Worm (Caenorhabditis elegans) whole organism, L2 larva: ENCODE results near the gene K11D9.3.

Source experiments
- C34F6.9 ChIP-seq: fragments of 150-350 bp; optimal IDR thresholded peaks from 2 replicates; lab custom pipeline; 2014; ENCODE audit warnings: missing biosample characterization, missing genetic modification characterization
- F13H6.1 ChIP-seq: sonication (generic microtip); optimal IDR thresholded peaks from 2 replicates; lab custom pipeline; 2016; ENCODE audit warnings: missing genetic modification characterization, missing compliant biosample characterization
- Y55F3AM.14 ChIP-seq: fragments of 200-800 bp; sonication (Bioruptor generic); optimal IDR thresholded peaks from 2 replicates; lab custom pipeline; 2018; ENCODE audit warnings: mild to moderate bottlenecking, missing genetic modification characterization, missing compliant biosample characterization
- ZK546.5 ChIP-seq: sonication (generic microtip); optimal IDR thresholded peaks from 2 replicates; lab custom pipeline; 2017; ENCODE audit warnings: missing biosample characterization, missing genetic modification characterization
- alr-1 ChIP-seq: fragments of 150-350 bp; optimal IDR thresholded peaks from 2 replicates; lab custom pipeline; 2014; ENCODE audit warnings: missing biosample characterization, missing genetic modification characterization
- ama-1 ChIP-seq: fragments of 150-350 bp; optimal IDR thresholded peaks from 2 replicates; lab custom pipeline; 2018; ENCODE audit warnings: inconsistent platforms
- blmp-1 ChIP-seq: sonication (generic microtip); optimal IDR thresholded peaks from 2 replicates; lab custom pipeline; 2017; ENCODE audit warnings: missing genetic modification characterization, mild to moderate bottlenecking, missing compliant biosample characterization, antibody characterized with exemption, moderate library complexity; ENCODE audit not compliant: insufficient read depth
- dmd-4 ChIP-seq: sonication (generic microtip); optimal IDR thresholded peaks from 2 replicates; lab custom pipeline; 2017; ENCODE audit warnings: missing biosample characterization, missing genetic modification characterization
- elt-1 ChIP-seq: fragments of 150-350 bp; optimal IDR thresholded peaks from 2 replicates; lab custom pipeline; 2014; ENCODE audit warnings: missing biosample characterization, missing genetic modification characterization
- elt-3 ChIP-seq: sonication (generic microtip); optimal IDR thresholded peaks from 2 replicates; lab custom pipeline; 2017; ENCODE audit warnings: missing biosample characterization, missing genetic modification characterization
- fos-1 ChIP-seq: fragments of 150-350 bp; optimal IDR thresholded peaks from 2 replicates; lab custom pipeline; 2014; ENCODE audit warnings: missing biosample characterization, missing genetic modification characterization
- gmeb-1 ChIP-seq: fragments of 150-350 bp; optimal IDR thresholded peaks from 2 replicates; lab custom pipeline; 2014; ENCODE audit warnings: missing biosample characterization, missing genetic modification characterization
- lin-39 ChIP-seq: fragments of 150-350 bp; optimal IDR thresholded peaks from 2 replicates; lab custom pipeline; 2014; ENCODE audit warnings: missing biosample characterization, missing genetic modification reagents, missing genetic modification characterization
- lsy-2 ChIP-seq, 2 experiments: fragments of 150-350 bp in 1 of 2; sonication (generic microtip) in 1 of 2; optimal IDR thresholded peaks; 2 replicates each; lab custom pipeline; 2014 to 2017; ENCODE audit warnings: missing biosample characterization in 2 of 2, missing genetic modification characterization in 2 of 2
- mab-5 ChIP-seq: fragments of 150-350 bp; optimal IDR thresholded peaks from 2 replicates; lab custom pipeline; 2014; ENCODE audit warnings: missing biosample characterization, missing genetic modification characterization
- mdl-1 ChIP-seq, 2 experiments: fragments of 150-350 bp in 1 of 2; sonication (generic microtip) in 1 of 2; optimal IDR thresholded peaks; 2 replicates each; lab custom pipeline; 2017; ENCODE audit warnings: missing biosample characterization in 2 of 2, missing genetic modification characterization in 2 of 2
- nhr-10 ChIP-seq: sonication (generic microtip); optimal IDR thresholded peaks from 2 replicates; lab custom pipeline; 2017; ENCODE audit warnings: missing biosample characterization, missing genetic modification characterization
- nhr-11 ChIP-seq: fragments of 150-350 bp; optimal IDR thresholded peaks from 2 replicates; lab custom pipeline; 2014; ENCODE audit warnings: missing biosample characterization, missing genetic modification characterization
- nhr-129 ChIP-seq: fragments of 150-350 bp; optimal IDR thresholded peaks from 2 replicates; lab custom pipeline; 2014; ENCODE audit warnings: missing biosample characterization, missing genetic modification characterization
- nhr-23 ChIP-seq: fragments of 150-350 bp; optimal IDR thresholded peaks from 2 replicates; lab custom pipeline; 2014; ENCODE audit warnings: missing biosample characterization, missing genetic modification reagents, missing genetic modification characterization
- nhr-237 ChIP-seq: fragments of 150-350 bp; optimal IDR thresholded peaks from 2 replicates; lab custom pipeline; 2014; ENCODE audit warnings: missing biosample characterization, missing genetic modification characterization
- nhr-25 ChIP-seq: fragments of 150-350 bp; sonication (generic microtip); optimal IDR thresholded peaks from 3 replicates; lab custom pipeline; 2014; ENCODE audit warnings: missing biosample characterization, missing genetic modification characterization
- nhr-6 ChIP-seq: fragments of 150-350 bp; optimal IDR thresholded peaks from 2 replicates; lab custom pipeline; 2014; ENCODE audit warnings: missing biosample characterization, missing genetic modification characterization
- nhr-77 ChIP-seq: fragments of 150-350 bp; optimal IDR thresholded peaks from 2 replicates; lab custom pipeline; 2014; ENCODE audit warnings: missing biosample characterization, missing genetic modification characterization
- sma-9 ChIP-seq, 2 experiments: fragments of 150-350 bp in 1 of 2; sonication (generic microtip) in 1 of 2; optimal IDR thresholded peaks; 2 replicates each; lab custom pipeline; 2014 to 2016; ENCODE audit warnings: missing genetic modification characterization in 2 of 2, mild to moderate bottlenecking in 1 of 2, missing biosample characterization in 1 of 2, missing compliant biosample characterization in 1 of 2, missing genetic modification reagents in 1 of 2, moderate library complexity in 1 of 2
- snpc-4 ChIP-seq: fragments of 150-350 bp; optimal IDR thresholded peaks from 2 replicates; lab custom pipeline; 2014; ENCODE audit warnings: missing biosample characterization, missing genetic modification characterization
- unc-39 ChIP-seq: fragments of 150-350 bp; optimal IDR thresholded peaks from 2 replicates; lab custom pipeline; 2014; ENCODE audit warnings: missing biosample characterization, missing genetic modification characterization
- unc-55 ChIP-seq: fragments of 150-350 bp; sonication (generic microtip); optimal IDR thresholded peaks from 3 replicates; lab custom pipeline; 2014; ENCODE audit warnings: missing biosample characterization, missing genetic modification reagents, missing genetic modification characterization
- unc-62 ChIP-seq: fragments of 150-350 bp; optimal IDR thresholded peaks from 2 replicates; lab custom pipeline; 2014; ENCODE audit warnings: missing biosample characterization, missing genetic modification reagents, missing genetic modification characterization
- zag-1 ChIP-seq: fragments of 150-350 bp; optimal IDR thresholded peaks from 2 replicates; lab custom pipeline; 2014; ENCODE audit warnings: missing biosample characterization, missing genetic modification characterization
- ztf-1 ChIP-seq: fragments of 200-800 bp; sonication (Bioruptor generic); conservative IDR thresholded peaks from 2 replicates; pipeline ENCODE4 v1.3.6; 2022; ENCODE audit warnings: missing genetic modification characterization, missing compliant biosample characterization
- ztf-11 ChIP-seq: sonication (generic microtip); optimal IDR thresholded peaks from 2 replicates; lab custom pipeline; 2017; ENCODE audit warnings: missing biosample characterization, missing genetic modification characterization
- ztf-4 ChIP-seq: fragments of 150-350 bp; optimal IDR thresholded peaks from 2 replicates; lab custom pipeline; 2014; ENCODE audit warnings: missing biosample characterization, missing genetic modification characterization

K11D9.3 gene

ce11 chrIII:10812798-10813295 lies 10.8 kb upstream of the K11D9.3 start:
- no peak for TF ChIP-seq gmeb-1
- TF ChIP-seq lin-39 (tag; lab: Kevin White, UChicago) = no peak
- no peak for TF ChIP-seq C34F6.9 (tag; lab: Kevin White, UChicago)
- TF ChIP-seq ama-1 (lab: Kevin White, UChicago) = no peak
- no peak for TF ChIP-seq ztf-1 (GFP tag; lab: Robert Waterston, UW)

- TF ChIP-seq nhr-77 (tag; lab: Kevin White, UChicago) = no peak
- TF ChIP-seq lsy-2 (tag; optimal IDR thresholded peaks at IDR 0.05; lab: Kevin White, UChicago) = peak in 1 of 2 experiments; percentile 36
- TF ChIP-seq ama-1 (lab: Kevin White, UChicago) = peak; percentile 29
- no peak for TF ChIP-seq alr-1 (tag; lab: Kevin White, UChicago)
- TF ChIP-seq mdl-1 (tag; optimal IDR thresholded peaks at IDR 0.05; lab: Kevin White, UChicago) = no peak
- peak; percentile 22 for TF ChIP-seq F13H6.1 (tag; lab: Kevin White, UChicago)
- TF ChIP-seq nhr-129 = peak; percentile 33
These were observed 9.1 kb upstream of the K11D9.3 start for ce11 chrIII:10810837-10811814.

DNA sequence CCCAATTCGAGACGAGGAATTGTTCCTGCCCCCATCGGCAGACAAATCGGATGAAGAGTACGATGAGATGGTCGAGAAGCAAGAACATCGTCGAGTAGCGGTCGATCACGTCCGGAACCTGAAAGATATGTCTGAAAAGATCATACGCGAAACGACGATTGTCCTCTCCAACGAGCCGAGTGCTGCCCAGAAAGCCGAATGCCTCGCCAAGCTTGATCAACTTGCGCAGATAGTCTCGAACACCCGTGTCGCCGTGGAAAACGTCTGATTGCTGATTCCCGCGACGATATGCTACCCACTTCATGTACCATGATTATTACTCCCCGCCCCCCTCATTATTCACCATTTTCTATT lies 8.4 kb upstream of the K11D9.3 start:
- TF ChIP-seq elt-1 (tag; lab: Kevin White, UChicago) = no peak
- TF ChIP-seq ztf-11 (tag; lab: Kevin White, UChicago) = no peak
- no peak for TF ChIP-seq nhr-11 (tag; lab: Kevin White, UChicago)
- no peak for TF ChIP-seq snpc-4
- TF ChIP-seq C34F6.9 (tag; lab: Kevin White, UChicago) = no peak
- no peak for TF ChIP-seq blmp-1
- no peak for TF ChIP-seq nhr-10 (tag; lab: Kevin White, UChicago)
- no peak for TF ChIP-seq mab-5
- TF ChIP-seq ztf-4 (tag; lab: Kevin White, UChicago) = no peak
- TF ChIP-seq unc-55 (GFP tag; lab: Kevin White, UChicago) = no peak
- TF ChIP-seq ZK546.5 (tag; lab: Kevin White, UChicago) = no peak
- TF ChIP-seq nhr-77 (tag; lab: Kevin White, UChicago) = no peak
- TF ChIP-seq elt-3 = no peak

DNA sequence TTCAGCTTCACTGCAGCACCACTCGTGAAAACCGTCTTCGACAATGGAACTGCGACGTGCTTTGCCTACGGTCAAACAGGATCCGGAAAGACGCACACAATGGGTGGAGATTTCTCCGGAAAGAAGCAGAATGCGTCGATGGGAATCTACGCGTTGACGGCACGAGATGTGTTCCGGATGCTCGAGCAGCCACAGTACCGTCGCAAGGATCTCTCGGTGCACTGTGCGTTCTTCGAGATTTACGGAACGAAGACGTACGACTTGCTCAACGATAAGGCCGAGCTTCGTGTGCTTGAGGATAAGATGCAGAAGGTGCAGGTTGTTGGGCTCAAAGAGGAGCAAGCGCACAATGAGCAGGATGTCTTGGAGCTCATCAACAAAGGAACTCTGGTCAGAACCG lies 7.6 kb upstream of the K11D9.3 start:
- TF ChIP-seq ama-1 (lab: Kevin White, UChicago) (no peak), snpc-4 (no peak), nhr-23 (tag; lab: Kevin White, UChicago) (no peak), elt-3 (no peak), mdl-1 (tag; optimal IDR thresholded peaks at IDR 0.05; lab: Kevin White, UChicago) (no peak), nhr-77 (tag; lab: Kevin White, UChicago) (no peak), zag-1 (tag; lab: Kevin White, UChicago) (no peak), lsy-2 (tag; optimal IDR thresholded peaks at IDR 0.05; lab: Kevin White, UChicago) (no peak), nhr-237 (no peak), dmd-4 (tag; lab: Kevin White, UChicago) (no peak), ZK546.5 (tag; lab: Kevin White, UChicago) (no peak), nhr-6 (tag; lab: Kevin White, UChicago) (no peak), nhr-11 (tag; lab: Kevin White, UChicago) (no peak), nhr-10 (tag; lab: Kevin White, UChicago) (no peak), unc-62 (no peak)

ce11 chrIII:10808802-10809201 lies 6.8 kb upstream of the K11D9.3 start:
- TF ChIP-seq nhr-237 = no peak

ce11 chrIII:10807956-10808355 lies 5.9 kb upstream of the K11D9.3 start:
- TF ChIP-seq ama-1 (lab: Kevin White, UChicago) = no peak
- peak in 1 of 2 experiments; percentile 31 for TF ChIP-seq lsy-2 (tag; optimal IDR thresholded peaks at IDR 0.05; lab: Kevin White, UChicago)
- peak; percentile 51 for TF ChIP-seq C34F6.9 (tag; lab: Kevin White, UChicago)
- no peak for TF ChIP-seq ZK546.5 (tag; lab: Kevin White, UChicago)
- no peak for TF ChIP-seq nhr-11 (tag; lab: Kevin White, UChicago)
- TF ChIP-seq nhr-25 (tag; lab: Kevin White, UChicago) = no peak
- TF ChIP-seq sma-9 (GFP tag; optimal IDR thresholded peaks at IDR 0.05; lab: Kevin White, UChicago) = peak; percentile 9
- TF ChIP-seq sma-9 (tag; optimal IDR thresholded peaks at IDR 0.05; lab: Kevin White, UChicago) = no peak
- TF ChIP-seq unc-55 (GFP tag; lab: Kevin White, UChicago) = peak; percentile 57
- TF ChIP-seq nhr-129 = peak; percentile 51
- TF ChIP-seq unc-39 = no peak
- TF ChIP-seq Y55F3AM.14 = no peak
- TF ChIP-seq fos-1 (tag; lab: Kevin White, UChicago) = peak; percentile 31
- TF ChIP-seq F13H6.1 (tag; lab: Kevin White, UChicago) = peak; percentile 21
- peak; percentile 5 for TF ChIP-seq ztf-4 (tag; lab: Kevin White, UChicago)
